Fruit fly (Drosophila melanogaster): ENCODE results near the gene CG12817.

CG12817 gene

DNA sequence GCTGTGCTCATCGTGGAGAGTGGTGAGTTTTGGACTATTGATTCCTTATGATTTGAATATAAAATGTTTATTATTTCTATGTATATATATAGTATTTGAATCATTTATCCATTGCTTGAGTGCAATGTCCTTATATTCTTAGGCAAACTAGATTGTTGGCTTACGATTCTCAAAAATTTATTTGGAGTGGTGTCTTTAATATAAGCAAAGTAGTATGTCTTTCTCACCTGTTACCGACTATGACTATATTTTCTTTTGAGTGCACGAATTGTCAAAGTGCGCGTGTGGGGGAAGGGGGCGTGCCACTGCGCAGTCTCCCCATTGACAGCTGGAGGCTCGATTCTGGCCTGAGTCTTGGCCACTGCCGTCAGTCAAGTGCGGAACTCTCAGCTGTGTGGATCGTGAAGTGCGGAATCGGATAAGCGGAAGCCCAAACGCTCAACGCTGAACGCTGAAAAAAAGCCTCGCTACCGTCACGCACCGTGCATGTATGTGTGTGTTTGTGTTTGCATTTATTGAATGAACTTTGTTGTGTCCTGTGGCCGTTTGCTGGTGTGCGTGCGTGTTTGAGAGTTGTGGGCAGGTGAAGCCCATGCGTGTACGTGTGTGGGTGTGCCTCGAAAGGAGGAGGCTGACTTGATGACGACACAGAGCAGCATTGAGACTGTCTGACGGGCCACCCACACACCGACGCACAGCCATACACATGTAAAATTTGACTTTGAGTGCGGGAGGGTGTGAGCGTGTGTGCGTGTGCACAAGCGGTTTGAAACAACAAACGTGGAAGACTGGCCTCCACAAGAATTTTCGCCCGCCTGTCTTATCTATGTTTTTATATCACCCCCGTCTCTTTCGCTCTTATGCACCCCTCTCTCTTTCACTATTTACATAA, 1.9 kb upstream of the CG12817 start (continued):
- TF ChIP-seq pzg (GFP tag; optimal IDR thresholded peaks at IDR 0.05) (peak; percentile 4), cg (GFP tag; optimal IDR thresholded peaks at IDR 0.05) (peak; percentile 62), CG10209 (GFP tag; optimal IDR thresholded peaks at IDR 0.05) (no peak), slbo (GFP tag; IDR thresholded peaks at IDR 0.05) (peak; percentile 6; the same call in 1 of the 2 replicates), CG11398 (GFP tag; optimal IDR thresholded peaks at IDR 0.05) (no peak)

DNA sequence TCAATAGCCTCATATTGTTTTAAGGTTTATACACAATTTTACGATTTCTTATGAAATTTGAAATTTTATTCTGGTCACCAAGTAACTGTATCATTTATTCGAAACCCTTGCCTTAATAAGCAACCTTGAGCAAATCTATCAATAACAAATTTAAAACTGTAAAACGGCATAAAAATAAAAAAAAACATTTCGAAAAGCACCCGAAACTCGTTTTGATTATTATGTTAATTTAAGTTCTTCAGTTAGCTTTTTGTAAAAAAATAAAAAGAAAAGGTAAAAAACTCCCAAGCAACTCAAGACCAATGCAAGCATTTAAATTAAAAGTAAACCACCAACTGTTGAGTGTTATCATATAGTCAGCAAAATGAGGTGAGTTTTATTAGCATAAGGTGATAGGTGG, 865 bp upstream of the CG12817 start, which contains the start of gene CG42795:
Gene CG42795 (plus strand): TSS at position 301 of the 400 bp plus-strand sequence.
- TF ChIP-seq CG14710 (tag; optimal IDR thresholded peaks at IDR 0.05), result no peak
- TF ChIP-seq btn (GFP tag; optimal IDR thresholded peaks at IDR 0.05), result no peak
- TF ChIP-seq CoRest (tag; optimal IDR thresholded peaks at IDR 0.05), result no peak
- no peak for TF ChIP-seq CG13894 (tag; optimal IDR thresholded peaks at IDR 0.05)
- no peak for TF ChIP-seq CG42726 (GFP tag; IDR thresholded peaks at IDR 0.05; ENCODE audit: partially characterized antibody)
- no peak for TF ChIP-seq eve (GFP tag; optimal IDR thresholded peaks at IDR 0.05)
- no peak for TF ChIP-seq h (optimal IDR thresholded peaks at IDR 0.05)
- no peak for TF ChIP-seq Hr39 (optimal IDR thresholded peaks at IDR 0.05)
- no peak for TF ChIP-seq sob (GFP tag; IDR thresholded peaks at IDR 0.05)
- no peak for TF ChIP-seq CG6254 (GFP tag; optimal IDR thresholded peaks at IDR 0.05)
- no peak for TF ChIP-seq trh (GFP tag; optimal IDR thresholded peaks at IDR 0.05)
- TF ChIP-seq CG7271 (tag; optimal IDR thresholded peaks at IDR 0.05), result no peak
- TF ChIP-seq lov (optimal IDR thresholded peaks at IDR 0.05), result no peak
- TF ChIP-seq lov (GFP tag; IDR thresholded peaks at IDR 0.05), result no peak
- no peak for TF ChIP-seq CG10321 (GFP tag; IDR thresholded peaks at IDR 0.05)
- TF ChIP-seq CG18599 (GFP tag; optimal IDR thresholded peaks at IDR 0.05), result no peak

DNA sequence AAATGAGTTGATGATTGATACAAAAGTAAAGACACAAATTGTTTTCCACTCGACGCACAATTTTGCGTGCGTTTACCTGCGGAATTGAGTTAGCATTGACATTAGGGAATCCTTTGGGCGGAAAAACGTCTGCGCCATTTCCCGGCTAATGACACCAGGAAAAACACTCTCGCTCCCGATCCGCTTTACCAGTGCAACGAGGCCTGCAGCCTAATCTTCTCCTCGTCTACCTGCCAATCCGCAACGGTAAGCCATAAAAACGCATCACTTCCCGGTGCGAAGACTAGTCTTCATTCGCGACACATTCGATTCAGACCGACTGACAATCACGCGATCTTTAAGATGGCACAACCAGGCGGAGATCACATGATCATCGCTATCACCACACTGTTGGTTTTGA, 2.1 kb downstream of the CG12817 start, which contains the start of gene CG12420:
Gene CG12420 (plus strand): TSS at position 283 of the 400 bp plus-strand sequence.
- TF ChIP-seq Xrp1 (GFP tag; IDR thresholded peaks at IDR 0.05) (no peak), CG15479 (GFP tag; optimal IDR thresholded peaks at IDR 0.05) (peak; percentile 85), tll (GFP tag; optimal IDR thresholded peaks at IDR 0.05) (peak in 1 of 2 experiments; percentile 49), cad (GFP tag; optimal IDR thresholded peaks at IDR 0.05) (peak; percentile 69), prd (optimal IDR thresholded peaks at IDR 0.05) (no peak), prd (GFP tag; IDR thresholded peaks at IDR 0.05) (0 out of 3 replicates have a peak, but pooled peaks have one; percentile 30), zen (tag; optimal IDR thresholded peaks at IDR 0.05) (peak; percentile 95)

DNA sequence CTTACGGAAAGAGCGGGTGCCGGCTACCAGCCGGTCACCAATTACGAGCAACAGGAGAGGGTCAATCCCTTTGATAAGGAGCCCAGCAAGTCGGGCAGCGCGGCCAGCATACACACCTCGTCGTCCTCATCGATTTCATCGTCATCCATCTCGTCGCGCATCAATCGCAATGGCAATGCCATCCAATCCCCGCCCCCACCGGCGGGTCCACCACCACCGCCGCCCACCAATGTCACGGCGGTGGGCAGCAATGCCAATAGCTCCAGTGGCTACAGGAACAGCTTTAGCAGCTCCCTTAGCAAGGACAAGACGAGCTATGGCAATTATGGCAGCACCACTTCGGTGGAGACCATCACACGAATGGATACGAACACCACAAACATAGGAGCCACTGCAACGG, 6.5 kb downstream of the CG12817 start:
- TF ChIP-seq Hr39 (optimal IDR thresholded peaks at IDR 0.05) (peak; percentile 12), psq (GFP tag; optimal IDR thresholded peaks at IDR 0.05) (no peak)

DNA sequence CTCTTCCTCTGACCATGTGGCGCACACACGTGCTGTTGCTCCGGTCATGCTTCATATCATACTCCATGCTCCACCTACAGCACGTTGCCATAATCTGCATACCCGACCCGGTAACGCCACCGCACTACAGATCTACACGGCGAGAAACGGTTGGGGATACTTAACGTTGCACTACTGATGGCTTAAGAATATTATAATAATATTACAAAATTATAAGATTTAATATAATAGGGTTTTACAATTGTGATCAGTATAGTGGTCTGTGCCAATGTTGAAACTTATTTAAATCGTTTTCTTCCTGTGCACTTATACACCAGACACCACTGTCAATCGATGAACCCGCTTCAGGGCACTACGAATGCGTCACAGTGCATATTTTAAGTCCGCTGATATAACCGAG, 11.1 kb downstream of the CG12817 start:
- peak; percentile 51 for TF ChIP-seq NFAT (GFP tag; IDR thresholded peaks at IDR 0.05)
- peak; percentile 65 for TF ChIP-seq ewg (GFP tag; optimal IDR thresholded peaks at IDR 0.05)
- peak; percentile 20 for TF ChIP-seq CG10274 (GFP tag; optimal IDR thresholded peaks at IDR 0.05)
- TF ChIP-seq CG3407 (GFP tag; optimal IDR thresholded peaks at IDR 0.05), result peak; percentile 68
- TF ChIP-seq CG17912 (GFP tag; optimal IDR thresholded peaks at IDR 0.05), result no peak
- no peak for TF ChIP-seq ato (GFP tag; IDR thresholded peaks at IDR 0.05; ENCODE audit: partially characterized antibody)
- TF ChIP-seq CG2889 (GFP tag; IDR thresholded peaks at IDR 0.05), result 0 out of 3 replicates have a peak, but pooled peaks have one; percentile 57
- peak; percentile 66 for TF ChIP-seq CG31224 (GFP tag; IDR thresholded peaks at IDR 0.05)
- TF ChIP-seq bigmax (GFP tag; optimal IDR thresholded peaks at IDR 0.05), result no peak
- TF ChIP-seq sima (GFP tag; optimal IDR thresholded peaks at IDR 0.05), result no peak
- TF ChIP-seq CG14860 (GFP tag; IDR thresholded peaks at IDR 0.05; ENCODE audit: partially characterized antibody), result no peak
- TF ChIP-seq CG12659 (GFP tag; optimal IDR thresholded peaks at IDR 0.05), result peak; percentile 54
- TF ChIP-seq CG4404 (GFP tag; IDR thresholded peaks at IDR 0.05), result peak; percentile 37; the same call in 1 of the 2 replicates
- peak; percentile 62 for TF ChIP-seq gcm (GFP tag; optimal IDR thresholded peaks at IDR 0.05)
- no peak for TF ChIP-seq rib (GFP tag; IDR thresholded peaks at IDR 0.05)
